Worm (Caenorhabditis elegans): ENCODE data around the gene Y26G10.4.

The Y26G10.4 gene

DNA sequence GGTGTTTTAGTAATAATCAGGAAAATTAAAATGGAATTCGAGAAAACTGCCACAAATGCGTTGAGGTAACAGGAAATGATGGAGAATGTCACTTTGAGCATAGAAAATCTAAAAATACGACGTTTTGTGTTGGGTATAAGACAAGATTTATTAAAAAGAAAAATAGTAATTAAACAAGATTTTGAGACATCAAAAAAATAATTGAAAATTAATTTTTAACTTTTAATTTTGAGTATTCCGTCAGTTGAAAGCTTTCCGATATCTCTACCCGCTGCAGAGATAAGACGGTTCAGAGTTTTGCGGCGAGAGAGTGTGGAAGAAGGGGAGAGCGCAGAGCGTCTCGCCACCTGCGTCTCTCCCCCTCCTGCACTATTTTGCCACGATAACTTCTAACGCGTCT, 25.7 kb downstream of the Y26G10.4 start, which contains the start of gene str-93:
Gene str-93, minus strand, starts transcription at position 101 of the 400 bp plus-strand sequence.
- TF ChIP-seq ref-1 (GFP tag; conservative IDR thresholded peaks at IDR 0.05), result no peak
- no peak for TF ChIP-seq ztf-29 (GFP tag; IDR thresholded peaks at IDR 0.05)
- no peak for TF ChIP-seq klf-2 (GFP tag; conservative IDR thresholded peaks at IDR 0.05)
- TF ChIP-seq flt-1 (GFP tag; IDR thresholded peaks at IDR 0.05), result no peak
- no peak for TF ChIP-seq med-1 (GFP tag; optimal IDR thresholded peaks at IDR 0.05; ENCODE audit: insufficient read depth)
- TF ChIP-seq T22C8.4 (GFP tag; IDR thresholded peaks at IDR 0.05), result no peak
- TF ChIP-seq tab-1 (GFP tag; IDR thresholded peaks at IDR 0.05), result no peak
- TF ChIP-seq ztf-23 (GFP tag; IDR thresholded peaks at IDR 0.05), result no peak
- TF ChIP-seq cog-1 (tag; optimal IDR thresholded peaks at IDR 0.05), result no peak

DNA sequence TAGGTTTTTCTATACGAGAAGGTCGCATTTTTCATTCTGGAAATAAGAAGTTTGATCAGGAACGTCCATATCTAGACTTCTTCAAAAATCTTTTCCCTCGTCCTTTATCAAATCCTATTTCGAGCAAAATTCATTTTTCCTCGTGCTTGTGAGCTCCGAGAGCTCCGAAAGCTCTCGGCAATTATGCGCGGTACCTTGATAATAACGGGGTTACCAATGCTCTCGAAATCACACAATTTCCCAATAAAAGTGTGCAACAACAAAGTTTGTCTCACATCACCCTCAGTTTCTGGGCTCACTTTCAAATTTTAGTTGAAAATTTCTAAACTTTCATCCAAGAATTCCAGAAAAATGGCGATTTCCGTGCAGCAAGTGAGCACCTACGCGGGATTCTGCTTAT, 30.5 kb downstream of the Y26G10.4 start, which contains the start of gene str-89:
Gene str-89, plus strand, starts transcription at position 301 of the 400 bp plus-strand sequence.
- TF ChIP-seq ztf-23 (GFP tag; IDR thresholded peaks at IDR 0.05) (no peak), cog-1 (tag; optimal IDR thresholded peaks at IDR 0.05) (no peak), klf-2 (GFP tag; conservative IDR thresholded peaks at IDR 0.05) (no peak), ref-1 (GFP tag; conservative IDR thresholded peaks at IDR 0.05) (no peak), tab-1 (GFP tag; IDR thresholded peaks at IDR 0.05) (no peak), T22C8.4 (GFP tag; IDR thresholded peaks at IDR 0.05) (no peak), flt-1 (GFP tag; IDR thresholded peaks at IDR 0.05) (no peak), ztf-29 (GFP tag; IDR thresholded peaks at IDR 0.05) (no peak), med-1 (GFP tag; optimal IDR thresholded peaks at IDR 0.05; ENCODE audit: insufficient read depth) (no peak)

- TF ChIP-seq med-1 (GFP tag; optimal IDR thresholded peaks at IDR 0.05; ENCODE audit: insufficient read depth) (no peak), klf-2 (GFP tag; conservative IDR thresholded peaks at IDR 0.05) (no peak), cog-1 (tag; optimal IDR thresholded peaks at IDR 0.05) (no peak), ref-1 (GFP tag; conservative IDR thresholded peaks at IDR 0.05) (no peak), ztf-29 (GFP tag; IDR thresholded peaks at IDR 0.05) (no peak), flt-1 (GFP tag; IDR thresholded peaks at IDR 0.05) (no peak), ztf-23 (GFP tag; IDR thresholded peaks at IDR 0.05) (no peak), tab-1 (GFP tag; IDR thresholded peaks at IDR 0.05) (no peak), T22C8.4 (GFP tag; IDR thresholded peaks at IDR 0.05) (no peak)
Observed at ce11 chrV:17667676-17668075, 31.3 kb downstream of the Y26G10.4 start, which contains the start of gene F59A1.12. F59A1.12 (minus strand) TSS chrV:17667776.

DNA sequence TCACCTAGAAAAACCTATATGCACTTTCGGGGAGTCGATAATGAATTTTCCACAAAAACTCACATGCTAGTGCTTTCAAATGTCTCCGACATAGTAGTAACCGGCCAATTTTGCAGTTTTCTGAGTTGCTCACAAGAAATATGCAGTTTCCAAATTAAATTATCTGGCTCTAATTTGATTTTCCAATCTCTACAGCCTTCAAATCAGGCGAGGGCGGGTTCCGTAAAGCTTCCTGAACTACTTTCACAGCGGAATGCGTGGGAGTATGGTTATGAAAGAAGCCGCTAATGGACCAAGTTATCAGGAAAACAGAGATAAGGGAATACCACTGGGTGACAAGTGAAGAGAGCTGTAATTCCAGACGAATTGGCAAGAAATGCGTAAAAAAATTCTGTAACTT, 33.1 kb downstream of the Y26G10.4 start, which contains the start of gene F59A1.11:
Gene F59A1.11, minus strand, starts transcription at position 101 of the 400 bp plus-strand sequence.
- TF ChIP-seq tab-1 (GFP tag; IDR thresholded peaks at IDR 0.05) (no peak), klf-2 (GFP tag; conservative IDR thresholded peaks at IDR 0.05) (no peak), flt-1 (GFP tag; IDR thresholded peaks at IDR 0.05) (no peak), T22C8.4 (GFP tag; IDR thresholded peaks at IDR 0.05) (no peak), cog-1 (tag; optimal IDR thresholded peaks at IDR 0.05) (no peak), ztf-29 (GFP tag; IDR thresholded peaks at IDR 0.05) (no peak), ztf-23 (GFP tag; IDR thresholded peaks at IDR 0.05) (no peak), med-1 (GFP tag; optimal IDR thresholded peaks at IDR 0.05; ENCODE audit: insufficient read depth) (no peak), ref-1 (GFP tag; conservative IDR thresholded peaks at IDR 0.05) (no peak)

- TF ChIP-seq T22C8.4 (GFP tag; IDR thresholded peaks at IDR 0.05) (no peak), flt-1 (GFP tag; IDR thresholded peaks at IDR 0.05) (no peak), ref-1 (GFP tag; conservative IDR thresholded peaks at IDR 0.05) (no peak), med-1 (GFP tag; optimal IDR thresholded peaks at IDR 0.05; ENCODE audit: insufficient read depth) (no peak), tab-1 (GFP tag; IDR thresholded peaks at IDR 0.05) (no peak), ztf-29 (GFP tag; IDR thresholded peaks at IDR 0.05) (no peak), klf-2 (GFP tag; conservative IDR thresholded peaks at IDR 0.05) (no peak), cog-1 (tag; optimal IDR thresholded peaks at IDR 0.05) (no peak), ztf-23 (GFP tag; IDR thresholded peaks at IDR 0.05) (no peak)
Observed at ce11 chrV:17664367-17664766, 34.6 kb downstream of the Y26G10.4 start.

- no peak for TF ChIP-seq ztf-29 (GFP tag; IDR thresholded peaks at IDR 0.05)
- TF ChIP-seq klf-2 (GFP tag; conservative IDR thresholded peaks at IDR 0.05), result no peak
- no peak for TF ChIP-seq ref-1 (GFP tag; conservative IDR thresholded peaks at IDR 0.05)
- no peak for TF ChIP-seq tab-1 (GFP tag; IDR thresholded peaks at IDR 0.05)
Observed at ce11 chrV:17662260-17662659, 36.7 kb downstream of the Y26G10.4 start.

- TF ChIP-seq tab-1 (GFP tag; IDR thresholded peaks at IDR 0.05) (no peak), flt-1 (GFP tag; IDR thresholded peaks at IDR 0.05) (no peak)
Observed at ce11 chrV:17660003-17660402, 39.0 kb downstream of the Y26G10.4 start, which contains the start of gene dgat-2. dgat-2 (plus strand) TSS chrV:17660303.

- TF ChIP-seq ref-1 (GFP tag; conservative IDR thresholded peaks at IDR 0.05) (no peak), klf-2 (GFP tag; conservative IDR thresholded peaks at IDR 0.05) (no peak), ztf-29 (GFP tag; IDR thresholded peaks at IDR 0.05) (no peak), cog-1 (tag; optimal IDR thresholded peaks at IDR 0.05) (no peak)
Observed at ce11 chrV:17659228-17659627, 39.8 kb downstream of the Y26G10.4 start, which contains the start of gene fbxa-108. fbxa-108 (minus strand) TSS chrV:17659385.

ce11 chrV:17658824-17659223, 40.2 kb downstream of the Y26G10.4 start:
- no peak for TF ChIP-seq ztf-23 (GFP tag; IDR thresholded peaks at IDR 0.05)
- TF ChIP-seq flt-1 (GFP tag; IDR thresholded peaks at IDR 0.05), result no peak
- TF ChIP-seq med-1 (GFP tag; optimal IDR thresholded peaks at IDR 0.05; ENCODE audit: insufficient read depth), result no peak
- TF ChIP-seq T22C8.4 (GFP tag; IDR thresholded peaks at IDR 0.05), result no peak
- no peak for TF ChIP-seq cog-1 (tag; optimal IDR thresholded peaks at IDR 0.05)

DNA sequence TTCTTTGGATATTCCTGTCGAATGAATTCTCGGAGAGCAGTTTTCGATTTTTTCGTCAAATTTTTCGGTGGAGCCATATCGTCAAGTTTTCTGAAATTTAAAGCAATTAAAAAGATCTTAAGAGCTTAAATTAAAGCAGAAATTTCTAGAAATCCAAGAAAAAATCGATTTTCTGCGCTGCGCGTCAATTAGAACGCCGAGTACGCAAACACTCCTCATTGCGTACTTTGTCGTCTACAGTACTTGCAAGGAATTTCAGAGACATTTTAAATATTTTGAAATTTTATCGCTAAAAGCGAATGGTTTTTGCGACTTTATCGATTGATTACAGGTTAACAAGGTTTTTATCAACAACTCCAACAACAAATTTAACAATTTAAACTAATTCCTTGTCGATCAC, 43.8 kb downstream of the Y26G10.4 start:
- no peak for TF ChIP-seq med-1 (GFP tag; optimal IDR thresholded peaks at IDR 0.05; ENCODE audit: insufficient read depth)

ce11 chrV:17650427-17650826, 48.6 kb downstream of the Y26G10.4 start, which contains the start of gene fbxa-192:
fbxa-192 (minus strand) TSS chrV:17650527.
- TF ChIP-seq med-1 (GFP tag; optimal IDR thresholded peaks at IDR 0.05; ENCODE audit: insufficient read depth) (no peak), klf-2 (GFP tag; conservative IDR thresholded peaks at IDR 0.05) (no peak), ztf-23 (GFP tag; IDR thresholded peaks at IDR 0.05) (no peak), ztf-29 (GFP tag; IDR thresholded peaks at IDR 0.05) (no peak), tab-1 (GFP tag; IDR thresholded peaks at IDR 0.05) (no peak), cog-1 (tag; optimal IDR thresholded peaks at IDR 0.05) (no peak), flt-1 (GFP tag; IDR thresholded peaks at IDR 0.05) (no peak), ref-1 (GFP tag; conservative IDR thresholded peaks at IDR 0.05) (no peak), T22C8.4 (GFP tag; IDR thresholded peaks at IDR 0.05) (no peak)

Data from whole organism, midembryonic.